Fruit fly (Drosophila melanogaster) whole organism, wandering third instar larva: ENCODE measurements around the gene Nrg.

ENCODE experiments used
- Abd-B ChIP-seq: fragments of >200 bp; optimal IDR thresholded peaks from 2 replicates; lab custom pipeline; 2017; ENCODE audit warnings: missing biosample characterization, missing genetic modification characterization
- CG32264 ChIP-seq: fragments of 200-800 bp; sonication (Bioruptor generic); optimal IDR thresholded peaks from 2 replicates; lab custom pipeline; 2016; ENCODE audit warnings: missing biosample characterization, missing genetic modification characterization
- CG9705 ChIP-seq: fragments of 200-800 bp; sonication (Bioruptor generic); optimal IDR thresholded peaks from 2 replicates; lab custom pipeline; 2018; ENCODE audit warnings: missing biosample characterization, mild to moderate bottlenecking, missing genetic modification characterization
- CrebA ChIP-seq: fragments of 200-800 bp; sonication (Bioruptor generic); optimal IDR thresholded peaks from 2 replicates; lab custom pipeline; 2016; ENCODE audit warnings: missing biosample characterization, mild to moderate bottlenecking, missing genetic modification characterization, borderline replicate concordance
- Dfd ChIP-seq: fragments of >200 bp; optimal IDR thresholded peaks from 2 replicates; lab custom pipeline; 2017; ENCODE audit warnings: missing biosample characterization, missing genetic modification characterization
- Dif ChIP-seq: fragments of 200-275, 200-300 bp; sonication (Bioruptor generic); optimal IDR thresholded peaks from 2 replicates; lab custom pipeline; 2018; ENCODE audit warnings: missing biosample characterization, missing genetic modification characterization; ENCODE audit not compliant: partially characterized antibody
- GATAd ChIP-seq: sonication (Bioruptor generic); optimal IDR thresholded peaks from 2 replicates; lab custom pipeline; 2016; ENCODE audit warnings: missing biosample characterization, missing genetic modification characterization
- HLH106 ChIP-seq: fragments of 200-800 bp; optimal IDR thresholded peaks from 3 replicates; lab custom pipeline; 2019; ENCODE audit warnings: missing biosample characterization, mild to moderate bottlenecking, missing genetic modification characterization, moderate library complexity
- Hnf4 ChIP-seq: fragments of 200-800 bp; sonication (Bioruptor generic); optimal IDR thresholded peaks from 2 replicates; lab custom pipeline; 2016; ENCODE audit warnings: missing biosample characterization, mild to moderate bottlenecking, missing genetic modification characterization
- Hr78 ChIP-seq: fragments of >200 bp; optimal IDR thresholded peaks from 2 replicates; lab custom pipeline; 2017; ENCODE audit warnings: missing biosample characterization, missing genetic modification characterization
- Hr83 ChIP-seq: fragments of 200-300 bp; sonication (Bioruptor generic); optimal IDR thresholded peaks from 2 replicates; lab custom pipeline; 2016; ENCODE audit warnings: missing biosample characterization, mild to moderate bottlenecking, missing genetic modification characterization, moderate library complexity; ENCODE audit not compliant: poor library complexity, severe bottlenecking
- Jra ChIP-seq: sonication (Bioruptor generic); optimal IDR thresholded peaks from 2 replicates; lab custom pipeline; 2016; ENCODE audit warnings: missing biosample characterization, missing genetic modification characterization
- Mio ChIP-seq: sonication (Bioruptor generic); optimal IDR thresholded peaks from 2 replicates; lab custom pipeline; 2016; ENCODE audit warnings: missing biosample characterization, missing genetic modification characterization
- Myc ChIP-seq: fragments of >200 bp; optimal IDR thresholded peaks from 2 replicates; lab custom pipeline; 2017
- N ChIP-seq: fragments of >200 bp; optimal IDR thresholded peaks from 2 replicates; lab custom pipeline; 2018; ENCODE audit warnings: missing biosample characterization, missing external identifiers, missing genetic modification characterization
- OdsH ChIP-seq: fragments of 200-800 bp; sonication (Bioruptor generic); optimal IDR thresholded peaks from 2 replicates; lab custom pipeline; 2016; ENCODE audit warnings: missing biosample characterization, mild to moderate bottlenecking, missing genetic modification characterization
- Rel ChIP-seq, 2 experiments: fragments of 200-800 bp; sonication (Bioruptor generic) in 1 of 2; optimal IDR thresholded peaks; 2 replicates in 1 of 2; 3 replicates in 1 of 2; lab custom pipeline; 2016 to 2019; ENCODE audit warnings: mild to moderate bottlenecking in 2 of 2, missing biosample characterization in 2 of 2, missing genetic modification characterization in 2 of 2, moderate library complexity in 1 of 2
- Sp1 ChIP-seq: fragments of 200-800 bp; sonication (Bioruptor generic); optimal IDR thresholded peaks from 3 replicates; lab custom pipeline; 2019; ENCODE audit warnings: missing biosample characterization, mild to moderate bottlenecking, missing genetic modification characterization, moderate library complexity
- Vsx2 ChIP-seq: fragments of 200-300, 225-300 bp; sonication (Bioruptor generic); optimal IDR thresholded peaks from 2 replicates; lab custom pipeline; 2018; ENCODE audit warnings: missing biosample characterization, missing genetic modification characterization; ENCODE audit not compliant: partially characterized antibody
- br ChIP-seq: fragments of 200-800 bp; sonication (Bioruptor generic); optimal IDR thresholded peaks from 2 replicates; lab custom pipeline; 2016; ENCODE audit warnings: missing biosample characterization, missing genetic modification characterization
- brk ChIP-seq: fragments of 200-800 bp; sonication (Bioruptor generic); optimal IDR thresholded peaks from 2 replicates; lab custom pipeline; 2016; ENCODE audit warnings: missing biosample characterization, mild to moderate bottlenecking, missing genetic modification characterization
- dl ChIP-seq, 2 experiments: fragments of 175-275, 200-275 bp in 1 of 2; fragments of 200-275 bp in 1 of 2; sonication (Bioruptor generic); optimal IDR thresholded peaks; lab custom pipeline; 2018; ENCODE audit warnings: mild to moderate bottlenecking in 2 of 2, missing biosample characterization in 2 of 2, missing genetic modification characterization in 2 of 2, moderate library complexity in 2 of 2; ENCODE audit not compliant: partially characterized antibody in 2 of 2, insufficient read depth in 1 of 2
- dmrt93B ChIP-seq: fragments of 200-800 bp; sonication (Bioruptor generic); optimal IDR thresholded peaks from 2 replicates; lab custom pipeline; 2018; ENCODE audit warnings: missing biosample characterization, mild to moderate bottlenecking, missing genetic modification characterization
- dsf ChIP-seq: sonication (Bioruptor generic); optimal IDR thresholded peaks from 2 replicates; lab custom pipeline; 2016; ENCODE audit warnings: missing biosample characterization, missing genetic modification characterization, borderline replicate concordance
- ey ChIP-seq: fragments of 200-800 bp; sonication (Bioruptor generic); optimal IDR thresholded peaks from 2 replicates; lab custom pipeline; 2016; ENCODE audit warnings: missing biosample characterization, missing genetic modification characterization
- foxo ChIP-seq, 2 experiments: fragments of 200-800 bp; sonication (Bioruptor generic); optimal IDR thresholded peaks; 2 replicates in 1 of 2; 3 replicates in 1 of 2; lab custom pipeline; 2016 to 2017; ENCODE audit warnings: missing biosample characterization in 2 of 2, missing genetic modification characterization in 2 of 2
- fru ChIP-seq: fragments of 200-800 bp; sonication (Bioruptor generic); optimal IDR thresholded peaks from 3 replicates; lab custom pipeline; 2016; ENCODE audit warnings: missing biosample characterization, mild to moderate bottlenecking, missing genetic modification characterization
- h ChIP-seq: fragments of 200-800 bp; sonication (Bioruptor generic); optimal IDR thresholded peaks from 3 replicates; lab custom pipeline; 2016; ENCODE audit warnings: missing biosample characterization, mild to moderate bottlenecking, missing genetic modification characterization
- jim ChIP-seq: fragments of 175-275, 200-325 bp; sonication (Bioruptor generic); optimal IDR thresholded peaks from 2 replicates; lab custom pipeline; 2016; ENCODE audit warnings: missing biosample characterization, mild to moderate bottlenecking, missing genetic modification characterization
- lola ChIP-seq: fragments of >200 bp; optimal IDR thresholded peaks from 2 replicates; lab custom pipeline; 2017; ENCODE audit warnings: missing biosample characterization, missing genetic modification characterization
- pan ChIP-seq: fragments of >200 bp; optimal IDR thresholded peaks from 2 replicates; lab custom pipeline; 2017
- psq ChIP-seq: fragments of 200-800 bp; sonication (Bioruptor generic); optimal IDR thresholded peaks from 3 replicates; lab custom pipeline; 2017; ENCODE audit warnings: missing biosample characterization, mild to moderate bottlenecking, missing genetic modification characterization, moderate library complexity
- rgr ChIP-seq: fragments of 200-800 bp; sonication (Bioruptor generic); optimal IDR thresholded peaks from 3 replicates; lab custom pipeline; 2016; ENCODE audit warnings: missing biosample characterization, mild to moderate bottlenecking, missing genetic modification characterization
- sage ChIP-seq: fragments of 200-800 bp; sonication (Bioruptor generic); optimal IDR thresholded peaks from 2 replicates; lab custom pipeline; 2016; ENCODE audit warnings: missing biosample characterization, mild to moderate bottlenecking, missing genetic modification characterization
- sv ChIP-seq: fragments of 200-800 bp; sonication (Bioruptor generic); optimal IDR thresholded peaks from 3 replicates; lab custom pipeline; 2016; ENCODE audit warnings: missing biosample characterization, missing genetic modification characterization
- tai ChIP-seq: sonication (Bioruptor generic); optimal IDR thresholded peaks from 2 replicates; lab custom pipeline; 2016; ENCODE audit warnings: missing biosample characterization, missing genetic modification characterization
- usp ChIP-seq: fragments of >200 bp; optimal IDR thresholded peaks from 2 replicates; lab custom pipeline; 2017; ENCODE audit warnings: missing biosample characterization, missing genetic modification characterization
- woc ChIP-seq: sonication (Bioruptor generic); optimal IDR thresholded peaks from 2 replicates; lab custom pipeline; 2016; ENCODE audit warnings: missing biosample characterization, mild to moderate bottlenecking, missing genetic modification characterization

Gene Nrg

dm6 chrX:8517121-8518024 lies at the start of gene Nrg:
Gene Nrg, plus strand, starts transcription at chrX:8517373.
- TF ChIP-seq br (peak; percentile 31), CrebA (GFP tag; lab: Kevin White, UChicago) (peak; percentile 17), dsf (GFP tag; lab: Kevin White, UChicago) (no peak), brk (GFP tag; lab: Kevin White, UChicago) (peak; percentile 64), OdsH (GFP tag; lab: Kevin White, UChicago) (no peak), psq (GFP tag; lab: Kevin White, UChicago) (peak; percentile 5), fru (GFP tag; lab: Kevin White, UChicago) (peak; percentile 41), Dfd (GFP tag; lab: Kevin White, UChicago) (peak; percentile 6), CG9705 (GFP tag; lab: Kevin White, UChicago) (no peak), Vsx2 (GFP tag; lab: Kevin White, UChicago) (peak; percentile 89), Jra (GFP tag; lab: Kevin White, UChicago) (peak; percentile 32), jim (no peak), Hnf4 (peak; percentile 28), HLH106 (tag; lab: Kevin White, UChicago) (no peak), rgr (GFP tag; lab: Kevin White, UChicago) (peak; percentile 24), N (GFP tag; lab: Kevin White, UChicago) (no peak), ey (GFP tag; lab: Kevin White, UChicago) (peak; percentile 13), dl (GFP tag; optimal IDR thresholded peaks at IDR 0.05; lab: Kevin White, UChicago; ENCODE audit: insufficient read depth in 1 of 2, partially characterized antibody in 2 of 2) (no peak), Dif (no peak), tai (GFP tag; lab: Kevin White, UChicago) (no peak), Rel (GFP tag; optimal IDR thresholded peaks at IDR 0.05; lab: Kevin White, UChicago) (no peak), Rel (tag; optimal IDR thresholded peaks at IDR 0.05; lab: Kevin White, UChicago) (peak; percentile 42), Hr78 (GFP tag; lab: Kevin White, UChicago) (no peak), dmrt93B (GFP tag; lab: Kevin White, UChicago) (no peak), usp (GFP tag; lab: Kevin White, UChicago) (no peak), lola (GFP tag; lab: Kevin White, UChicago) (no peak), Abd-B (GFP tag; lab: Kevin White, UChicago) (no peak), h (GFP tag; lab: Kevin White, UChicago) (peak; percentile 8), GATAd (GFP tag; lab: Kevin White, UChicago) (no peak), foxo (GFP tag; optimal IDR thresholded peaks at IDR 0.05; lab: Kevin White, UChicago) (peak in 1 of 2 experiments; percentile 21), Myc (lab: Kevin White, UChicago) (no peak), Sp1 (GFP tag; lab: Kevin White, UChicago) (peak; percentile 27), Mio (GFP tag; lab: Kevin White, UChicago) (no peak), sage (GFP tag; lab: Kevin White, UChicago) (no peak), Hr83 (GFP tag; lab: Kevin White, UChicago) (no peak), CG32264 (GFP tag; lab: Kevin White, UChicago) (no peak)

- peak; percentile 65 for TF ChIP-seq fru (GFP tag; lab: Kevin White, UChicago)
- TF ChIP-seq Abd-B (GFP tag; lab: Kevin White, UChicago): no peak
- TF ChIP-seq lola (GFP tag; lab: Kevin White, UChicago): no peak
- TF ChIP-seq Dfd (GFP tag; lab: Kevin White, UChicago): no peak
- TF ChIP-seq Myc (lab: Kevin White, UChicago): no peak
- TF ChIP-seq Hnf4: peak; percentile 42
- TF ChIP-seq Dif: no peak
- TF ChIP-seq sv: no peak
- TF ChIP-seq dmrt93B (GFP tag; lab: Kevin White, UChicago): no peak
- TF ChIP-seq ey (GFP tag; lab: Kevin White, UChicago): peak; percentile 71
- TF ChIP-seq dsf (GFP tag; lab: Kevin White, UChicago): no peak
- peak; percentile 66 for TF ChIP-seq rgr (GFP tag; lab: Kevin White, UChicago)
- TF ChIP-seq usp (GFP tag; lab: Kevin White, UChicago): no peak
- peak in 1 of 2 experiments; percentile 61 for TF ChIP-seq foxo (GFP tag; optimal IDR thresholded peaks at IDR 0.05; lab: Kevin White, UChicago)
- TF ChIP-seq N (GFP tag; lab: Kevin White, UChicago): no peak
- no peak for TF ChIP-seq sage (GFP tag; lab: Kevin White, UChicago)
- no peak for TF ChIP-seq tai (GFP tag; lab: Kevin White, UChicago)
- TF ChIP-seq Vsx2 (GFP tag; lab: Kevin White, UChicago): no peak
- no peak for TF ChIP-seq pan (lab: Kevin White, UChicago)
- no peak for TF ChIP-seq Hr78 (GFP tag; lab: Kevin White, UChicago)
- no peak for TF ChIP-seq GATAd (GFP tag; lab: Kevin White, UChicago)
- TF ChIP-seq Rel (GFP tag; optimal IDR thresholded peaks at IDR 0.05; lab: Kevin White, UChicago): no peak
- peak; percentile 80 for TF ChIP-seq Rel (tag; optimal IDR thresholded peaks at IDR 0.05; lab: Kevin White, UChicago)
- peak; percentile 62 for TF ChIP-seq OdsH (GFP tag; lab: Kevin White, UChicago)
- peak; percentile 35 for TF ChIP-seq HLH106 (tag; lab: Kevin White, UChicago)
- no peak for TF ChIP-seq CG32264 (GFP tag; lab: Kevin White, UChicago)
- TF ChIP-seq psq (GFP tag; lab: Kevin White, UChicago): peak; percentile 9
- TF ChIP-seq Sp1 (GFP tag; lab: Kevin White, UChicago): no peak
- TF ChIP-seq CG9705 (GFP tag; lab: Kevin White, UChicago): no peak
- TF ChIP-seq woc (GFP tag; lab: Kevin White, UChicago): no peak
- TF ChIP-seq CrebA (GFP tag; lab: Kevin White, UChicago): no peak
- TF ChIP-seq h (GFP tag; lab: Kevin White, UChicago): peak; percentile 64
- TF ChIP-seq brk (GFP tag; lab: Kevin White, UChicago): no peak
- peak; percentile 53 for TF ChIP-seq br
- no peak for TF ChIP-seq Mio (GFP tag; lab: Kevin White, UChicago)
These were observed 48.2 kb upstream of the Nrg start, which contains the start of gene CG12116 for dm6 chrX:8468962-8469459. Gene CG12116, minus strand, starts transcription at chrX:8469012.
